Fruit fly (Drosophila melanogaster) whole organism, pupa: Measurements from ENCODE around the gene vito.

ENCODE experiments used
- CG32121 ChIP-seq: fragments of 200-800 bp; sonication (Bioruptor generic); IDR thresholded peaks from 2 replicates; pipeline ENCODE4 v1.3.6; 2022; ENCODE audit warnings: missing biosample characterization, missing genetic modification characterization
- CG8301 ChIP-seq: fragments of 200-800 bp; sonication (Bioruptor generic); optimal IDR thresholded peaks from 2 replicates; lab custom pipeline; 2018; ENCODE audit warnings: missing biosample characterization, mild to moderate bottlenecking, missing genetic modification characterization
- Ets98B ChIP-seq: fragments of 200-800 bp; sonication (Bioruptor generic); IDR thresholded peaks from 2 replicates; pipeline ENCODE4 v1.3.6; 2022; ENCODE audit warnings: missing biosample characterization, missing genetic modification characterization

DNA sequence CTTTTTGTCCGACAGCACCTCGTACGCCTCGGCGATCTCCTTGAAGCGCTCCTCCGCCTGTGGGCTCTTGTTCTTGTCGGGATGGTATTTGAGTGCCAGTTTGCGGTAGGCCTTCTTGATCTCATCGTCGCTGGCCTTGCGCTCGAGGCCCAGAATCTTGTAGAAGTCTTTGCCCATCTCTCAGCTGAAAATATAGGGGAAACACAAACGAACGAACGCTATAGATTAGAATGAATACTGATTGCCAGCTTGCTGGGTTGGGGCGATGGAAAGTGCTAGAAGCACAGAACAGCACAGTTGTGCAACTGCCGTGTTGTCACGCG, 25.8 kb downstream of the vito start:
- TF ChIP-seq CG8301 (tag; lab: Kevin White, UChicago) (no peak), Ets98B (GFP tag; lab: Robert Waterston, UW) (no peak), CG32121 (GFP tag; lab: Robert Waterston, UW) (no peak)
